Worm (Caenorhabditis elegans): ENCODE measurements around the gene mrpl-32.
A peak's percentile ranks its signal among the peaks of the same experiment; 100 is the strongest.

mrpl-32 gene

DNA sequence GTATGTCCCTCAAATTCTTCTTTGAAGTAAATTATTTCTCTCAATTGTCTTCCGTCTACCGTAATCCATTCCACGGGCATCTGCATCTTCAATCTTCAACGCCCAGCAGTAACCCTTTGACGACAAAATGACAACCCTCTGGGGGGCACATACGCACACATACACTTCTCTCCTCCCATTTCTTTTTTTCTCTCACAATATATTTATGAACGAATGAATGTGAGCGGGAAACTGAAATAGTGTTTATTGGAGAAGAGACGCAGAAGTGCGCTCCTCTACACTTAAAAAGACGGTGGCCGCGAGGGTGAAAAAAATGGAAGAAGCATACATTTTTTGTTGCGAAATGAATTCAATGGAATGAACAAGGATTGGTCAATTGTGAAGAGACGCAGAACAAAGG is 37.6 kb upstream of the mrpl-32 start (continued):
- TF ChIP-seq sox-2 (GFP tag; IDR thresholded peaks at IDR 0.05) (no peak), ceh-9 (tag; optimal IDR thresholded peaks at IDR 0.05) (no peak), T23F11.4 (GFP tag; optimal IDR thresholded peaks at IDR 0.05) (no peak), tbx-2 (tag; optimal IDR thresholded peaks at IDR 0.05) (peak; percentile 12), ets-4 (tag; optimal IDR thresholded peaks at IDR 0.05) (peak; percentile 13), nfya-1 (tag; optimal IDR thresholded peaks at IDR 0.05) (peak; percentile 91), tbx-7 (tag; optimal IDR thresholded peaks at IDR 0.05) (no peak), ahr-1 (tag; optimal IDR thresholded peaks at IDR 0.05) (no peak), lim-6 (tag; optimal IDR thresholded peaks at IDR 0.05) (no peak), pax-1 (tag; optimal IDR thresholded peaks at IDR 0.05) (no peak), lin-11 (tag; optimal IDR thresholded peaks at IDR 0.05) (no peak), mec-3 (tag; optimal IDR thresholded peaks at IDR 0.05; ENCODE audit: borderline replicate concordance) (no peak), che-1 (tag; optimal IDR thresholded peaks at IDR 0.05) (no peak), ztf-16 (tag; optimal IDR thresholded peaks at IDR 0.05) (no peak), unc-55 (GFP tag; optimal IDR thresholded peaks at IDR 0.05) (peak; percentile 93), hlh-8 (tag; optimal IDR thresholded peaks at IDR 0.05) (no peak), gmeb-2 (tag; optimal IDR thresholded peaks at IDR 0.05) (no peak), zip-5 (tag; optimal IDR thresholded peaks at IDR 0.05) (no peak), rnt-1 (tag; optimal IDR thresholded peaks at IDR 0.05) (no peak), nhr-232 (tag; optimal IDR thresholded peaks at IDR 0.05) (no peak), elt-4 (tag; optimal IDR thresholded peaks at IDR 0.05) (no peak), K02D7.2 (tag; optimal IDR thresholded peaks at IDR 0.05) (no peak), K09A11.1 (tag; optimal IDR thresholded peaks at IDR 0.05; ENCODE audit: insufficient read depth) (no peak), pha-2 (tag; optimal IDR thresholded peaks at IDR 0.05) (no peak), F13H6.1 (tag; optimal IDR thresholded peaks at IDR 0.05) (no peak), ttx-3 (tag; optimal IDR thresholded peaks at IDR 0.05) (no peak), fax-1 (tag; optimal IDR thresholded peaks at IDR 0.05) (no peak), hlh-6 (tag; optimal IDR thresholded peaks at IDR 0.05) (no peak), ceh-22 (tag; optimal IDR thresholded peaks at IDR 0.05) (no peak), pros-1 (tag; optimal IDR thresholded peaks at IDR 0.05) (no peak)

ce11 chrIII:8413501-8413900 is 36.1 kb upstream of the mrpl-32 start:
- no peak for TF ChIP-seq pros-1 (tag; optimal IDR thresholded peaks at IDR 0.05)
- TF ChIP-seq odd-2 (tag; optimal IDR thresholded peaks at IDR 0.05), result no peak
- no peak for TF ChIP-seq hlh-15 (tag; optimal IDR thresholded peaks at IDR 0.05)
- no peak for TF ChIP-seq hlh-6 (tag; optimal IDR thresholded peaks at IDR 0.05)
- TF ChIP-seq ref-2 (tag; optimal IDR thresholded peaks at IDR 0.05), result no peak
- no peak for TF ChIP-seq fax-1 (tag; optimal IDR thresholded peaks at IDR 0.05)
- no peak for TF ChIP-seq K09A11.1 (tag; optimal IDR thresholded peaks at IDR 0.05; ENCODE audit: insufficient read depth)
- no peak for TF ChIP-seq fkh-10 (GFP tag; optimal IDR thresholded peaks at IDR 0.05)
- TF ChIP-seq hlh-8 (tag; optimal IDR thresholded peaks at IDR 0.05), result no peak
- no peak for TF ChIP-seq ceh-31 (tag; optimal IDR thresholded peaks at IDR 0.05)
- TF ChIP-seq sox-2 (GFP tag; IDR thresholded peaks at IDR 0.05), result no peak
- no peak for TF ChIP-seq dmd-4 (tag; optimal IDR thresholded peaks at IDR 0.05; ENCODE audit: borderline replicate concordance)
- no peak for TF ChIP-seq T23F11.4 (GFP tag; optimal IDR thresholded peaks at IDR 0.05)
- no peak for TF ChIP-seq ama-1 (optimal IDR thresholded peaks at IDR 0.05)
- no peak for TF ChIP-seq ttx-3 (tag; optimal IDR thresholded peaks at IDR 0.05)
- TF ChIP-seq ceh-2 (tag; optimal IDR thresholded peaks at IDR 0.05), result no peak
- no peak for TF ChIP-seq nfya-1 (tag; optimal IDR thresholded peaks at IDR 0.05)

ce11 chrIII:8416871-8417191 is 32.7 kb upstream of the mrpl-32 start:
- TF ChIP-seq tbx-7 (tag; optimal IDR thresholded peaks at IDR 0.05) (no peak), ceh-31 (tag; optimal IDR thresholded peaks at IDR 0.05) (peak; percentile 67), F13H6.1 (tag; optimal IDR thresholded peaks at IDR 0.05) (no peak), unc-42 (tag; optimal IDR thresholded peaks at IDR 0.05) (peak; percentile 99)

Measured in whole organism, late embryonic.